Worm (Caenorhabditis elegans): ENCODE data around the gene C05C10.7.

- TF ChIP-seq fkh-10 (GFP tag; optimal IDR thresholded peaks at IDR 0.05) = no peak
- no peak for TF ChIP-seq zag-1 (tag; optimal IDR thresholded peaks at IDR 0.05)
- TF ChIP-seq lin-39 (tag; optimal IDR thresholded peaks at IDR 0.05) = no peak
- no peak for TF ChIP-seq nhr-11 (tag; optimal IDR thresholded peaks at IDR 0.05)
- TF ChIP-seq unc-62 (GFP tag; optimal IDR thresholded peaks at IDR 0.05) = no peak
- TF ChIP-seq skn-1 (tag; optimal IDR thresholded peaks at IDR 0.05) = no peak
- TF ChIP-seq elt-2 (tag; optimal IDR thresholded peaks at IDR 0.05) = no peak
- no peak for TF ChIP-seq nhr-77 (tag; optimal IDR thresholded peaks at IDR 0.05)
- TF ChIP-seq nhr-76 (tag; optimal IDR thresholded peaks at IDR 0.05) = no peak
- TF ChIP-seq tbx-2 (tag; optimal IDR thresholded peaks at IDR 0.05) = no peak
- TF ChIP-seq nhr-23 (tag; optimal IDR thresholded peaks at IDR 0.05) = no peak
- TF ChIP-seq ceh-28 (tag; optimal IDR thresholded peaks at IDR 0.05) = no peak
- no peak for TF ChIP-seq hmg-11 (tag; optimal IDR thresholded peaks at IDR 0.05)
Measured at ce11 chrII:9981760-9982159, 43.0 kb upstream of the C05C10.7 start, which contains the start of gene sdz-38.

All from whole organism, L3 larva.